Fruit fly (Drosophila melanogaster) whole organism, embryonic: Measurements from ENCODE around the gene Obp99c.

Experiments used
- Asciz ChIP-seq: fragments of 200-800 bp; sonication (Bioruptor generic); optimal IDR thresholded peaks from 2 replicates; lab custom pipeline; 2017; ENCODE audit warnings: missing biosample characterization, mild to moderate bottlenecking, missing genetic modification characterization, missing genetic modification reagents
- Atf6 ChIP-seq: fragments of 200-800 bp; sonication (Bioruptor generic); IDR thresholded peaks from 2 replicates; pipeline ENCODE4 v1.3.6; 2022; ENCODE audit warnings: missing biosample characterization, missing genetic modification characterization
- CG1024 ChIP-seq: fragments of 200-800 bp; sonication (Bioruptor generic); IDR thresholded peaks from 2 replicates; pipeline ENCODE4 v1.3.6; 2022; ENCODE audit warnings: missing biosample characterization, missing genetic modification characterization
- CG10321 ChIP-seq: fragments of 200-800 bp; sonication (Bioruptor generic); IDR thresholded peaks from 2 replicates; pipeline ENCODE4 v1.3.6; 2022; ENCODE audit warnings: missing biosample characterization, missing genetic modification characterization
- CG10565 ChIP-seq: fragments of 200-800 bp; sonication (Bioruptor generic); optimal IDR thresholded peaks from 3 replicates; lab custom pipeline; 2016; ENCODE audit warnings: missing biosample characterization, mild to moderate bottlenecking, missing genetic modification characterization
- CG11723 ChIP-seq: fragments of 200-800 bp; sonication (Bioruptor generic); optimal IDR thresholded peaks from 2 replicates; lab custom pipeline; 2017; ENCODE audit warnings: missing biosample characterization, mild to moderate bottlenecking, missing genetic modification characterization
- CG12236 ChIP-seq: fragments of 200-800 bp; sonication (Bioruptor generic); optimal IDR thresholded peaks from 2 replicates; lab custom pipeline; 2016; ENCODE audit warnings: missing biosample characterization, missing genetic modification characterization
- CG13296 ChIP-seq: fragments of 200-800 bp; sonication (Bioruptor generic); optimal IDR thresholded peaks from 3 replicates; lab custom pipeline; 2018; ENCODE audit warnings: missing biosample characterization, mild to moderate bottlenecking, missing genetic modification characterization
- CG15696 ChIP-seq: fragments of 200-800 bp; sonication (Bioruptor generic); optimal IDR thresholded peaks from 2 replicates; lab custom pipeline; 2019; ENCODE audit warnings: missing biosample characterization, mild to moderate bottlenecking, missing genetic modification characterization, moderate library complexity
- CG16779 ChIP-seq: fragments of 200-800 bp; sonication (Bioruptor generic); IDR thresholded peaks from 2 replicates; pipeline ENCODE4 v1.3.6; 2022; ENCODE audit warnings: missing biosample characterization, missing genetic modification characterization
- CG17186 ChIP-seq: fragments of 200-800 bp; sonication (Bioruptor generic); optimal IDR thresholded peaks from 3 replicates; lab custom pipeline; 2017; ENCODE audit warnings: missing biosample characterization, missing genetic modification reagents, missing genetic modification characterization
- CG17328 ChIP-seq: fragments of 200-800 bp; sonication (Bioruptor generic); IDR thresholded peaks from 2 replicates; pipeline ENCODE4 v1.3.6; 2022; ENCODE audit warnings: missing biosample characterization, missing genetic modification characterization
- CG17912 ChIP-seq: fragments of 200-800 bp; sonication (Bioruptor generic); optimal IDR thresholded peaks from 2 replicates; lab custom pipeline; 2018; ENCODE audit warnings: missing biosample characterization, mild to moderate bottlenecking, missing genetic modification characterization
- CG18476 ChIP-seq: fragments of 200-800 bp; sonication (Bioruptor generic); optimal IDR thresholded peaks from 2 replicates; lab custom pipeline; 2016; ENCODE audit warnings: missing biosample characterization, mild to moderate bottlenecking, missing genetic modification characterization
- CG18619 ChIP-seq: fragments of 200-800 bp; sonication (Bioruptor generic); optimal IDR thresholded peaks from 3 replicates; lab custom pipeline; 2017; ENCODE audit warnings: missing biosample characterization, mild to moderate bottlenecking, missing genetic modification characterization
- CG2712 ChIP-seq: fragments of 200-800 bp; optimal IDR thresholded peaks from 3 replicates; lab custom pipeline; 2019; ENCODE audit warnings: missing biosample characterization, mild to moderate bottlenecking, missing genetic modification characterization, moderate library complexity
- CG33557 ChIP-seq: fragments of 200-800 bp; sonication (Bioruptor generic); optimal IDR thresholded peaks from 2 replicates; lab custom pipeline; 2019; ENCODE audit warnings: missing biosample characterization, mild to moderate bottlenecking, missing genetic modification characterization, moderate library complexity
- CG4328 ChIP-seq: fragments of 200-800 bp; sonication (Bioruptor generic); optimal IDR thresholded peaks from 3 replicates; lab custom pipeline; 2017; ENCODE audit warnings: missing biosample characterization, missing genetic modification reagents, missing genetic modification characterization
- CG4820 ChIP-seq: fragments of 200-800 bp; sonication (Bioruptor generic); optimal IDR thresholded peaks from 3 replicates; lab custom pipeline; 2016; ENCODE audit warnings: missing biosample characterization, missing genetic modification characterization
- CG5180 ChIP-seq: fragments of 200-800 bp; sonication (Bioruptor generic); optimal IDR thresholded peaks from 3 replicates; lab custom pipeline; 2017; ENCODE audit warnings: missing biosample characterization, missing genetic modification characterization, mild to moderate bottlenecking, moderate library complexity, missing genetic modification reagents
- CG8089 ChIP-seq: fragments of 200-800 bp; sonication (Bioruptor generic); optimal IDR thresholded peaks from 3 replicates; lab custom pipeline; 2016; ENCODE audit warnings: missing biosample characterization, missing genetic modification characterization
- CG9797 ChIP-seq: fragments of 200-800 bp; sonication (Bioruptor generic); optimal IDR thresholded peaks from 3 replicates; lab custom pipeline; 2018; ENCODE audit warnings: missing biosample characterization, mild to moderate bottlenecking, missing genetic modification characterization
- Camta ChIP-seq: fragments of 200-800 bp; sonication (Bioruptor generic); optimal IDR thresholded peaks from 2 replicates; lab custom pipeline; 2016; ENCODE audit warnings: missing biosample characterization, missing genetic modification characterization
- Chrac-16 ChIP-seq: fragments of 200-800 bp; sonication (Bioruptor generic); optimal IDR thresholded peaks from 3 replicates; lab custom pipeline; 2016; ENCODE audit warnings: missing biosample characterization, missing genetic modification characterization
- CrebB ChIP-seq: fragments of 200-800 bp; sonication (Bioruptor generic); optimal IDR thresholded peaks from 3 replicates; lab custom pipeline; 2018; ENCODE audit warnings: missing biosample characterization, mild to moderate bottlenecking, missing genetic modification characterization
- Dref ChIP-seq: fragments of 200-800 bp; sonication (Bioruptor generic); IDR thresholded peaks from 2 replicates; pipeline ENCODE4 v1.3.6; 2022; ENCODE audit warnings: missing biosample characterization, missing genetic modification characterization
- H15 ChIP-seq: fragments of 200-800 bp; sonication (Bioruptor generic); IDR thresholded peaks from 3 replicates; pipeline ENCODE4 v1.3.6; 2022; ENCODE audit warnings: missing biosample characterization, missing genetic modification characterization
- H2.0 ChIP-seq: fragments of 200-800 bp; sonication (Bioruptor generic); IDR thresholded peaks from 2 replicates; pipeline ENCODE4 v1.3.6; 2022; ENCODE audit warnings: missing biosample characterization, missing genetic modification characterization
- NC2β ChIP-seq: fragments of 200-800 bp; sonication (Bioruptor generic); optimal IDR thresholded peaks from 2 replicates; lab custom pipeline; 2016; ENCODE audit warnings: missing biosample characterization, missing genetic modification characterization
- Nf-YA ChIP-seq: fragments of 200-800 bp; sonication (Bioruptor generic); IDR thresholded peaks from 2 replicates; pipeline ENCODE4 v1.3.6; 2022; ENCODE audit warnings: missing biosample characterization, missing genetic modification characterization
- Nf-YC ChIP-seq: fragments of 200-800 bp; optimal IDR thresholded peaks from 3 replicates; lab custom pipeline; 2019; ENCODE audit warnings: missing biosample characterization, mild to moderate bottlenecking, missing genetic modification characterization, moderate library complexity
- Ssrp ChIP-seq: fragments of 200-800 bp; sonication (Bioruptor generic); optimal IDR thresholded peaks from 2 replicates; lab custom pipeline; 2018; ENCODE audit warnings: missing biosample characterization, mild to moderate bottlenecking, missing genetic modification characterization, moderate library complexity
- Xbp1 ChIP-seq: fragments of 200-800 bp; sonication (Bioruptor generic); optimal IDR thresholded peaks from 3 replicates; lab custom pipeline; 2016; ENCODE audit warnings: missing biosample characterization, mild to moderate bottlenecking, missing genetic modification characterization
- bigmax ChIP-seq: fragments of 200-800 bp; sonication (Bioruptor generic); optimal IDR thresholded peaks from 2 replicates; lab custom pipeline; 2018; ENCODE audit warnings: missing biosample characterization, mild to moderate bottlenecking, missing genetic modification characterization
- dimm ChIP-seq: fragments of 200-800 bp; sonication (Bioruptor generic); IDR thresholded peaks from 2 replicates; pipeline ENCODE4 v1.3.6; 2022; ENCODE audit warnings: missing biosample characterization, missing genetic modification characterization
- dpn ChIP-seq, 2 experiments: fragments of 200-800 bp; sonication (Bioruptor generic); optimal IDR thresholded peaks; 3 replicates each; lab custom pipeline; 2016; ENCODE audit warnings: missing biosample characterization in 2 of 2, missing genetic modification characterization in 2 of 2
- fd102C ChIP-seq: fragments of 200-800 bp; sonication (Bioruptor generic); optimal IDR thresholded peaks from 2 replicates; lab custom pipeline; 2018; ENCODE audit warnings: missing biosample characterization, mild to moderate bottlenecking, missing genetic modification characterization, moderate library complexity
- fu2 ChIP-seq: fragments of 200-800 bp; sonication (Bioruptor generic); optimal IDR thresholded peaks from 2 replicates; lab custom pipeline; 2016; ENCODE audit warnings: missing biosample characterization, missing genetic modification characterization
- gem ChIP-seq: fragments of 200-800 bp; sonication (Bioruptor generic); optimal IDR thresholded peaks from 2 replicates; lab custom pipeline; 2019; ENCODE audit warnings: missing biosample characterization, mild to moderate bottlenecking, missing genetic modification characterization, moderate library complexity
- gsb-n ChIP-seq: fragments of 200-800 bp; sonication (Bioruptor generic); optimal IDR thresholded peaks from 3 replicates; lab custom pipeline; 2018; ENCODE audit warnings: missing biosample characterization, mild to moderate bottlenecking, missing genetic modification characterization
- lov ChIP-seq, 2 experiments: fragments of 200-800 bp in 1 of 2; fragments of >200 bp in 1 of 2; sonication (Bioruptor generic) in 1 of 2; IDR thresholded peaks in 1 of 2; optimal IDR thresholded peaks in 1 of 2; 2 replicates in 1 of 2; 3 replicates in 1 of 2; pipeline versions ENCODE4 v1.3.6 to Lab custom; 2017 to 2022; ENCODE audit warnings: missing biosample characterization in 1 of 2, missing genetic modification characterization in 1 of 2
- nmo ChIP-seq: fragments of 200-800 bp; sonication (Bioruptor generic); optimal IDR thresholded peaks from 2 replicates; lab custom pipeline; 2018; ENCODE audit warnings: missing biosample characterization, mild to moderate bottlenecking, missing genetic modification characterization, moderate library complexity
- odd ChIP-seq: fragments of 200-800 bp; sonication (Bioruptor generic); optimal IDR thresholded peaks from 2 replicates; lab custom pipeline; 2017; ENCODE audit warnings: missing biosample characterization, mild to moderate bottlenecking, missing genetic modification characterization
- phol ChIP-seq: fragments of 200-800 bp; sonication (Bioruptor generic); optimal IDR thresholded peaks from 3 replicates; lab custom pipeline; 2018; ENCODE audit warnings: missing biosample characterization, mild to moderate bottlenecking, missing genetic modification characterization, moderate library complexity
- sob ChIP-seq: fragments of 200-800 bp; sonication (Bioruptor generic); IDR thresholded peaks from 2 replicates; pipeline ENCODE4 v1.3.6; 2022; ENCODE audit warnings: missing biosample characterization, missing genetic modification characterization
- tin ChIP-seq: fragments of 200-800 bp; sonication (Bioruptor generic); optimal IDR thresholded peaks from 3 replicates; lab custom pipeline; 2016; ENCODE audit warnings: missing biosample characterization, missing genetic modification characterization
- twi ChIP-seq: fragments of 200-800 bp; optimal IDR thresholded peaks from 2 replicates; lab custom pipeline; 2019; ENCODE audit warnings: missing biosample characterization, mild to moderate bottlenecking, missing genetic modification characterization, moderate library complexity
- unpg ChIP-seq: fragments of 200-800 bp; sonication (Bioruptor generic); optimal IDR thresholded peaks from 3 replicates; lab custom pipeline; 2018; ENCODE audit warnings: missing biosample characterization, mild to moderate bottlenecking, missing genetic modification characterization, moderate library complexity
- usp ChIP-seq: fragments of >200 bp; optimal IDR thresholded peaks from 2 replicates; lab custom pipeline; 2017; ENCODE audit warnings: missing biosample characterization, missing genetic modification characterization
- vvl ChIP-seq: fragments of 200-800 bp; sonication (Bioruptor generic); IDR thresholded peaks from 2 replicates; pipeline ENCODE4 v1.3.6; 2022; ENCODE audit warnings: missing biosample characterization, missing genetic modification characterization
- yki ChIP-seq: fragments of >200 bp; optimal IDR thresholded peaks from 3 replicates; lab custom pipeline; 2018
- zfh1 ChIP-seq: fragments of 200-800 bp; sonication (Bioruptor generic); IDR thresholded peaks from 3 replicates; pipeline ENCODE4 v1.3.6; 2022; ENCODE audit warnings: missing biosample characterization, missing genetic modification characterization

The Obp99c gene

DNA sequence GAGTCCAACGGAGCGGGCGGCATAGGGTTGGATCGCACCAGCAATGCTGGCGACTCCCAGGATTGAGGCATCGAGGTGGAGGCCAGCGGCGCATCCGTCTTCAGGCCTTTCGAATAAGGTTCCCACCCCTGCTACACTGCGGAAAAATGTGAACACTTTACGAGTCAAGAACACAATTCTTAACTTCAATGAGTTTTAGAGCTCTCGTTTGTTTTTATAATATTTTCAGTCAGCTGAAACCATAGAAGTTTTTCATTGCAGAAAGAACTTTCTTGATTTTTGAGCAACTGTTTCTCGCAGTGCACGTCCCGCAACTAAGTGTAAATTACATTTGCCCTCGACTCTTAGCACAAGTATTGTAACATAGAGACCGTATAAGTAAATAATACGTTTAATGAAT, 7.2 kb upstream of the Obp99c start (continued):
- TF ChIP-seq Xbp1 (GFP tag; lab: Kevin White, UChicago) = peak; percentile 23
- TF ChIP-seq CG17186 = no peak
- TF ChIP-seq tin (GFP tag; lab: Kevin White, UChicago) = peak; percentile 42
- no peak for TF ChIP-seq bigmax (GFP tag; lab: Kevin White, UChicago)
- TF ChIP-seq CG17328 (GFP tag; lab: Robert Waterston, UW) = peak; percentile 71
- peak; percentile 42 for TF ChIP-seq Ssrp (tag; lab: Kevin White, UChicago)
- peak; percentile 28 for TF ChIP-seq fd102C (GFP tag; lab: Kevin White, UChicago)
- TF ChIP-seq CG10565 (GFP tag; lab: Kevin White, UChicago) = no peak
- no peak for TF ChIP-seq dimm (GFP tag; lab: Robert Waterston, UW)
- TF ChIP-seq Chrac-16 (GFP tag; lab: Kevin White, UChicago) = peak; percentile 34
- TF ChIP-seq Atf6 (GFP tag; lab: Robert Waterston, UW) = no peak
- no peak for TF ChIP-seq CG10321
- TF ChIP-seq NC2β = no peak
- TF ChIP-seq phol (tag; lab: Kevin White, UChicago) = peak; percentile 48
- no peak for TF ChIP-seq Camta
- TF ChIP-seq Asciz (GFP tag; lab: Kevin White, UChicago) = no peak
- peak; percentile 58 for TF ChIP-seq CG15696
- TF ChIP-seq usp = no peak
- TF ChIP-seq unpg = peak; percentile 22
- no peak for TF ChIP-seq CG18619 (GFP tag; lab: Kevin White, UChicago)
- TF ChIP-seq CG4328 (GFP tag; lab: Kevin White, UChicago) = no peak
- TF ChIP-seq Nf-YC = no peak
- peak; percentile 55 for TF ChIP-seq gem
- no peak for TF ChIP-seq CG33557
- no peak for TF ChIP-seq CG18476
- TF ChIP-seq Dref (GFP tag; lab: Robert Waterston, UW) = no peak
- TF ChIP-seq CG1024 (GFP tag; lab: Robert Waterston, UW) = no peak
- no peak for TF ChIP-seq dpn (GFP tag; optimal IDR thresholded peaks at IDR 0.05; lab: Kevin White, UChicago)
- peak; percentile 55 for TF ChIP-seq CG2712 (tag; lab: Kevin White, UChicago)
- TF ChIP-seq H15 = no peak
- no peak for TF ChIP-seq CG12236
- no peak for TF ChIP-seq CG9797
- TF ChIP-seq H2.0 (GFP tag; lab: Robert Waterston, UW) = peak; percentile 40; the same call in 1 of the 2 replicates
- peak; percentile 14 for TF ChIP-seq nmo
- 0 out of 2 replicates have a peak, but pooled peaks have one; percentile 22 for TF ChIP-seq vvl (GFP tag; lab: Robert Waterston, UW)
- TF ChIP-seq odd = no peak
- no peak for TF ChIP-seq yki (lab: Kevin White, UChicago)
- no peak for TF ChIP-seq lov (optimal IDR thresholded peaks at IDR 0.05; lab: Kevin White, UChicago)
- no peak for TF ChIP-seq lov (GFP tag; IDR thresholded peaks at IDR 0.05; lab: Robert Waterston, UW)
- TF ChIP-seq sob (GFP tag; lab: Robert Waterston, UW) = peak; percentile 9; the same call in 1 of the 2 replicates
- no peak for TF ChIP-seq CG13296 (GFP tag; lab: Kevin White, UChicago)
- peak; percentile 30 for TF ChIP-seq CG4820 (GFP tag; lab: Kevin White, UChicago)
- no peak for TF ChIP-seq CrebB (tag; lab: Kevin White, UChicago)
- TF ChIP-seq CG17912 (GFP tag; lab: Kevin White, UChicago) = no peak
- TF ChIP-seq gsb-n (tag; lab: Kevin White, UChicago) = peak; percentile 14
- no peak for TF ChIP-seq Nf-YA (GFP tag; lab: Robert Waterston, UW)
- TF ChIP-seq twi = no peak
- no peak for TF ChIP-seq fu2 (GFP tag; lab: Kevin White, UChicago)
- TF ChIP-seq CG11723 (GFP tag; lab: Kevin White, UChicago) = no peak
- TF ChIP-seq CG16779 = no peak
- TF ChIP-seq CG5180 (GFP tag; lab: Kevin White, UChicago) = no peak
- TF ChIP-seq zfh1 (GFP tag; lab: Robert Waterston, UW) = peak; percentile 77
- TF ChIP-seq CG8089 (GFP tag; lab: Kevin White, UChicago) = no peak
